Fruit fly (Drosophila melanogaster): ENCODE data around the gene Smyd3.

The Smyd3 gene

DNA sequence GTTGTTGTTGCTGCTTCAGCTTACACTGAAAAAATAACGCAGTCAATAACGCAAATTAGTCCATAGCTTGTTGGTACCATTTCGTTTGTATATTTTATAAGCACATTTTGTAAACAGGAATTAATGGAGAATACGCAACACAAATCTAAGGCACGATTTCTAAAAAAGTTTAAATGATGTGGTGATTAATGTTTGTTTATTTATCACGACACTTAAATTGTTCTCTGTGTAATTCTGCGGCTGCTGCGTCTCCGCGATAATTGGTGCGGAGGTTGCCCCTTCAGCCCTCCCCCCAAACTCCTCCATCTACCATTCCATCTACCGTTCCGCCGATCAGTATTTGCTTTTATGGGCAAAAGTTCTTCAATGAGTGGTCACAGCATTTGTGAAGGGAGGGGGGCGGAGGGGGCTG lies 38.8 kb upstream of the Smyd3 start (continued):
- TF ChIP-seq tap (tag; optimal IDR thresholded peaks at IDR 0.05) (peak; percentile 40), jigr1 (GFP tag; IDR thresholded peaks at IDR 0.05) (peak; percentile 29; the same call in 1 of the 3 replicates), Atf-2 (GFP tag; optimal IDR thresholded peaks at IDR 0.05) (peak; percentile 57), sug (tag; optimal IDR thresholded peaks at IDR 0.05) (peak; percentile 37), CG10543 (GFP tag; optimal IDR thresholded peaks at IDR 0.05) (peak; percentile 61), E2f2 (GFP tag; IDR thresholded peaks at IDR 0.05) (peak; percentile 43; the same call in 1 of the 2 replicates), trem (tag; optimal IDR thresholded peaks at IDR 0.05) (peak; percentile 23), CG32772 (GFP tag; IDR thresholded peaks at IDR 0.05) (peak; percentile 26; the same call in 1 of the 2 replicates), CG6254 (GFP tag; optimal IDR thresholded peaks at IDR 0.05) (no peak), grn (GFP tag; optimal IDR thresholded peaks at IDR 0.05) (no peak), vnd (GFP tag; IDR thresholded peaks at IDR 0.05; ENCODE audit: partially characterized antibody) (no peak), CG11560 (tag; IDR thresholded peaks at IDR 0.05) (no peak), Bteb2 (GFP tag; optimal IDR thresholded peaks at IDR 0.05) (peak; percentile 45), Hr51 (GFP tag; optimal IDR thresholded peaks at IDR 0.05) (peak in 1 of 2 experiments; percentile 76), chm (GFP tag; IDR thresholded peaks at IDR 0.05) (peak; percentile 58), Abd-B (GFP tag; optimal IDR thresholded peaks at IDR 0.05) (peak; percentile 60), CG10979 (tag; optimal IDR thresholded peaks at IDR 0.05) (peak; percentile 63), CG8765 (GFP tag; IDR thresholded peaks at IDR 0.05) (no peak), nerfin-1 (tag; optimal IDR thresholded peaks at IDR 0.05) (peak; percentile 29), CG8089 (GFP tag; optimal IDR thresholded peaks at IDR 0.05) (no peak), slou (GFP tag; optimal IDR thresholded peaks at IDR 0.05) (peak; percentile 11), CG9932 (GFP tag; IDR thresholded peaks at IDR 0.05) (peak; percentile 58), Vsx1 (GFP tag; optimal IDR thresholded peaks at IDR 0.05) (peak; percentile 26), Sox102F (GFP tag; optimal IDR thresholded peaks at IDR 0.05) (peak; percentile 72), ham (GFP tag; IDR thresholded peaks at IDR 0.05) (no peak), ftz-f1 (GFP tag; optimal IDR thresholded peaks at IDR 0.05) (no peak), tx (GFP tag; optimal IDR thresholded peaks at IDR 0.05) (no peak), twi (tag; optimal IDR thresholded peaks at IDR 0.05) (no peak), Ets65A (GFP tag) (peak; percentile 92), MBD-R2 (GFP tag; IDR thresholded peaks at IDR 0.05) (no peak), CG2712 (tag; optimal IDR thresholded peaks at IDR 0.05) (peak; percentile 57), jumu (GFP tag; optimal IDR thresholded peaks at IDR 0.05) (peak; percentile 49), CG9876 (GFP tag; optimal IDR thresholded peaks at IDR 0.05) (peak; percentile 39), CG10274 (GFP tag; optimal IDR thresholded peaks at IDR 0.05) (peak; percentile 34), Myb (GFP tag; optimal IDR thresholded peaks at IDR 0.05) (peak; percentile 39), jing (GFP tag; optimal IDR thresholded peaks at IDR 0.05) (peak; percentile 25), lab (GFP tag; optimal IDR thresholded peaks at IDR 0.05) (peak; percentile 75), Fer1 (GFP tag; optimal IDR thresholded peaks at IDR 0.05) (peak; percentile 74), zen (tag; optimal IDR thresholded peaks at IDR 0.05) (no peak), CG42726 (GFP tag; IDR thresholded peaks at IDR 0.05; ENCODE audit: partially characterized antibody) (no peak), CG16779 (GFP tag; IDR thresholded peaks at IDR 0.05) (no peak), peb (GFP tag; IDR thresholded peaks at IDR 0.05) (peak; percentile 24; the same call in 1 of the 2 replicates), CG11085 (GFP tag; IDR thresholded peaks at IDR 0.05) (no peak), sens (GFP tag) (peak; percentile 94), CG15601 (tag; optimal IDR thresholded peaks at IDR 0.05) (peak; percentile 33), CG4854 (GFP tag; optimal IDR thresholded peaks at IDR 0.05) (no peak), CG5180 (GFP tag; optimal IDR thresholded peaks at IDR 0.05) (peak; percentile 57), bigmax (GFP tag; optimal IDR thresholded peaks at IDR 0.05) (no peak), CG14667 (GFP tag; IDR thresholded peaks at IDR 0.05) (no peak), CG3065 (GFP tag; optimal IDR thresholded peaks at IDR 0.05) (peak; percentile 1), E2f1 (GFP tag; IDR thresholded peaks at IDR 0.05) (peak; percentile 55)
